Fruit fly (Drosophila melanogaster) whole organism, embryonic: ENCODE measurements around the gene BNIP3.

Source experiments
- CG6854 ChIP-seq: fragments of 200-800 bp; sonication (Bioruptor generic); optimal IDR thresholded peaks from 3 replicates; lab custom pipeline; 2017; ENCODE audit warnings: missing biosample characterization, mild to moderate bottlenecking, missing genetic modification characterization
- Hmx ChIP-seq: fragments of 200-800 bp; sonication (Bioruptor generic); optimal IDR thresholded peaks from 2 replicates; lab custom pipeline; 2016; ENCODE audit warnings: missing biosample characterization, missing genetic modification characterization
- en ChIP-seq: fragments of 200-800 bp; sonication (Bioruptor generic); optimal IDR thresholded peaks from 2 replicates; lab custom pipeline; 2016; ENCODE audit warnings: missing biosample characterization, missing genetic modification characterization
- p53 ChIP-seq: fragments of 200-800 bp; sonication (Bioruptor generic); optimal IDR thresholded peaks from 2 replicates; lab custom pipeline; 2016; ENCODE audit warnings: missing biosample characterization, missing genetic modification characterization

DNA sequence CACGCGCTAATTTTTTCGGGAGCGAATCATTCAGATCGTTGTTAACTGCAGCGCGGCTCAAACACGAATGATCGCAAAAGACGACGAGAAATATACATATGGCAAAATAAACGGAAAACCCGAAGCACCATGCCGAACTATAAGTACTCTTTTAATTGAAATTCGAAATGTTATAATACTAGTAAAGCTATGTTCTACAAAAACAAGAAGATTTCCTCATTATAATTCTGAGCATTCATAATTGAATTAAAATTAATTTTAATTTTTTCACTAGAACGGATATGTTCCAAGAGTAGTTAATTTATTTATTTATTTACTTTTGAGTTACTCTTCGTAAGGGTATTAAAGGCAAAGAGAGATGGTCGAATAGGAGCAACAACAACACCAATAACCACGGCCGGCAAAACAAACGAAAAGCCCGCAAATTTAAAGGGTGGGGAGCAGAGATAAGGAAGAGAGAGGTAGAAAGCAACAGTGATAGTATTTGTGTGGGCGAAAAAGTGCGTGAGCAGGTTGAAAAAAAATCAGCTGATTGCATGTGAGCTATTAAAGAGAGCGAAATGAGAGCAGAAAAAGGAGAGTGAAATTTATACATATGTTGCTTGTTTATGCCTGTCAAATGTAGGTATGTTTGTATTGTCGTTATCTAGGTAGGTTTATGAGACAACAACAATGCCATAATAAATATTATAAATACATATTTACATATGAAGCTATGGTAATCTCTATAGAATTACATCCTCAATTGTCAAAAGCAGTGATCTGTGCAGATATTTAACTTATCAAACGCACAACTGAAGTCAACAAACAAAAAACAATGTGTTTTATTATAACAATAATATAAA is 25.6 kb downstream of the BNIP3 start:
- TF ChIP-seq p53 (no peak), Hmx (GFP tag; lab: Kevin White, UChicago) (peak; percentile 57), en (GFP tag; lab: Kevin White, UChicago) (peak; percentile 24), CG6854 (GFP tag; lab: Kevin White, UChicago) (peak; percentile 54)
